Fruit fly (Drosophila melanogaster) whole organism, adult: Measurements from ENCODE around the gene Tim17b1.

ENCODE experiments used
- CG11617 ChIP-seq: fragments of 200-800 bp; sonication (Bioruptor generic); optimal IDR thresholded peaks from 2 replicates; lab custom pipeline; 2017; ENCODE audit warnings: mild to moderate bottlenecking, missing biosample characterization, missing genetic modification reagents, missing genetic modification characterization
- CG12768 ChIP-seq: fragments of 200-800 bp; sonication (Bioruptor generic); optimal IDR thresholded peaks from 2 replicates; lab custom pipeline; 2017; ENCODE audit warnings: missing biosample characterization, missing genetic modification characterization, mild to moderate bottlenecking, moderate library complexity, missing genetic modification reagents
- CG14711 ChIP-seq: fragments of 200-800 bp; sonication (Bioruptor generic); optimal IDR thresholded peaks from 2 replicates; lab custom pipeline; 2018; ENCODE audit warnings: missing biosample characterization, mild to moderate bottlenecking, missing genetic modification characterization, moderate library complexity
- CG1620 ChIP-seq: fragments of 200-800 bp; sonication (Bioruptor generic); optimal IDR thresholded peaks from 2 replicates; lab custom pipeline; 2016; ENCODE audit warnings: missing biosample characterization, missing genetic modification characterization
- CG33017 ChIP-seq: fragments of 200-800 bp; sonication (Bioruptor generic); optimal IDR thresholded peaks from 2 replicates; lab custom pipeline; 2018; ENCODE audit warnings: missing biosample characterization, mild to moderate bottlenecking, missing genetic modification characterization, moderate library complexity
- CG5204 ChIP-seq: fragments of 200-800 bp; sonication (Bioruptor generic); optimal IDR thresholded peaks from 2 replicates; lab custom pipeline; 2016; ENCODE audit warnings: missing biosample characterization, missing genetic modification characterization
- CG7101 ChIP-seq: fragments of 200-800 bp; sonication (Bioruptor generic); optimal IDR thresholded peaks from 2 replicates; lab custom pipeline; 2018; ENCODE audit warnings: missing biosample characterization, mild to moderate bottlenecking, missing genetic modification characterization, moderate library complexity
- Clk ChIP-seq: fragments of 200-800 bp; sonication (Bioruptor generic); optimal IDR thresholded peaks from 2 replicates; lab custom pipeline; 2017; ENCODE audit warnings: missing biosample characterization, missing genetic modification characterization
- Crg-1 ChIP-seq: fragments of 200-800 bp; sonication (Bioruptor generic); optimal IDR thresholded peaks from 2 replicates; lab custom pipeline; 2016; ENCODE audit warnings: missing biosample characterization, missing genetic modification characterization
- Mnt ChIP-seq: fragments of 200-800 bp; sonication (Bioruptor generic); optimal IDR thresholded peaks from 2 replicates; lab custom pipeline; 2016; ENCODE audit warnings: missing biosample characterization, mild to moderate bottlenecking, missing genetic modification characterization
- bab1 ChIP-seq: fragments of 200-800 bp; sonication (Bioruptor generic); optimal IDR thresholded peaks from 3 replicates; lab custom pipeline; 2019; ENCODE audit warnings: missing biosample characterization, mild to moderate bottlenecking, missing genetic modification characterization, moderate library complexity
- cic ChIP-seq: fragments of 200-800 bp; sonication (Bioruptor generic); optimal IDR thresholded peaks from 2 replicates; lab custom pipeline; 2017; ENCODE audit warnings: missing biosample characterization, mild to moderate bottlenecking, missing genetic modification characterization, moderate library complexity
- cnc ChIP-seq, 2 experiments: fragments of >200 bp; optimal IDR thresholded peaks; 2 replicates each; lab custom pipeline; 2017
- pad ChIP-seq: fragments of 200-800 bp; sonication (Bioruptor generic); optimal IDR thresholded peaks from 3 replicates; lab custom pipeline; 2017; ENCODE audit warnings: missing biosample characterization, missing genetic modification characterization, mild to moderate bottlenecking, moderate library complexity, missing genetic modification reagents

DNA sequence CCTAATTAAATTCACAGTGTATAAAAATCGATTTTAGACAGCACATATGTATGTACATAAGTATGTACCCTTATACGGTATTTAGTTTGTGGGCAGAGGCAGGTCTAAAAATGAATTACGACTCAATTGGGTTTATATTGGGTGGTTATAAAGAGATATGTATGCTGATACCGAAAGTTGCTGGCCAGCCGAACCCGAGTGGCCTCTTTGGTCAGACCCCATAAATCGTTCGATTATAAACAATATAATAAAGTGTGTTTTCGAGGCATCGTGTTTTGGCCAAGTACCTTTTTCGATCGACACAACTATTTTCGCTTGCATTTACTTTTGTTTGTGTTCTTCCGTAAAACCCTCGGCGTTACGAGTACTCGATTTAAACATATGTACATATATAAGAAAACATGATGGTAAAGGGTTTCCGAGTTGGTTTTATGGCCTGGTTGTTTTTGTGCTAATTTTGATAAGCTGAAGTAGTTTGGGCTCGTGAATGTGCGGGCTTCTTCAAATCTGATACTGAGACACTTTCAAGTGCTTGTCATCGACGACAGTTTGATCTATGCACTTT, 9.4 kb downstream of the Tim17b1 start:
- no peak for TF ChIP-seq Clk (GFP tag; lab: Kevin White, UChicago)
- no peak for TF ChIP-seq CG11617 (GFP tag; lab: Kevin White, UChicago)
- TF ChIP-seq CG14711 = no peak
- no peak for TF ChIP-seq Crg-1
- no peak for TF ChIP-seq bab1 (GFP tag; lab: Kevin White, UChicago)
- no peak for TF ChIP-seq Mnt (GFP tag; lab: Kevin White, UChicago)
- TF ChIP-seq cic (GFP tag; lab: Kevin White, UChicago) = peak; percentile 49
- no peak for TF ChIP-seq CG1620 (GFP tag; lab: Kevin White, UChicago)
- TF ChIP-seq CG12768 = no peak
- TF ChIP-seq CG5204 (GFP tag; lab: Kevin White, UChicago) = no peak
- TF ChIP-seq CG7101 (tag; lab: Kevin White, UChicago) = no peak
- TF ChIP-seq CG33017 = no peak
- no peak for TF ChIP-seq cnc (optimal IDR thresholded peaks at IDR 0.05; lab: Kevin White, UChicago)
- TF ChIP-seq pad (GFP tag; lab: Kevin White, UChicago) = peak; percentile 5
